Worm (Caenorhabditis elegans) whole organism, L2 larva: ENCODE data around the gene C23G10.10.

ENCODE experiments used
- C34F6.9 ChIP-seq: fragments of 150-350 bp; optimal IDR thresholded peaks from 2 replicates; lab custom pipeline; 2014; ENCODE audit warnings: missing biosample characterization, missing genetic modification characterization
- F13H6.1 ChIP-seq: sonication (generic microtip); optimal IDR thresholded peaks from 2 replicates; lab custom pipeline; 2016; ENCODE audit warnings: missing genetic modification characterization, missing compliant biosample characterization
- R02D3.7 ChIP-seq: fragments of 150-350 bp; optimal IDR thresholded peaks from 2 replicates; lab custom pipeline; 2014; ENCODE audit warnings: missing biosample characterization, missing genetic modification characterization
- alr-1 ChIP-seq: fragments of 150-350 bp; optimal IDR thresholded peaks from 2 replicates; lab custom pipeline; 2014; ENCODE audit warnings: missing biosample characterization, missing genetic modification characterization
- aly-2 ChIP-seq: fragments of 150-350 bp; optimal IDR thresholded peaks from 2 replicates; lab custom pipeline; 2014; ENCODE audit warnings: missing biosample characterization, missing genetic modification characterization
- ama-1 ChIP-seq: fragments of 150-350 bp; optimal IDR thresholded peaks from 2 replicates; lab custom pipeline; 2018; ENCODE audit warnings: inconsistent platforms
- blmp-1 ChIP-seq: sonication (generic microtip); optimal IDR thresholded peaks from 2 replicates; lab custom pipeline; 2017; ENCODE audit warnings: missing genetic modification characterization, mild to moderate bottlenecking, missing compliant biosample characterization, antibody characterized with exemption, moderate library complexity; ENCODE audit not compliant: insufficient read depth
- ceh-16 ChIP-seq: fragments of 150-350 bp; optimal IDR thresholded peaks from 2 replicates; lab custom pipeline; 2014; ENCODE audit warnings: missing biosample characterization, missing genetic modification characterization
- ceh-82 ChIP-seq: fragments of 150-350 bp; optimal IDR thresholded peaks from 2 replicates; lab custom pipeline; 2014; ENCODE audit warnings: missing biosample characterization, missing genetic modification characterization
- crh-2 ChIP-seq: sonication (generic microtip); optimal IDR thresholded peaks from 2 replicates; lab custom pipeline; 2017; ENCODE audit warnings: missing biosample characterization, missing genetic modification characterization
- dmd-4 ChIP-seq: sonication (generic microtip); optimal IDR thresholded peaks from 2 replicates; lab custom pipeline; 2017; ENCODE audit warnings: missing biosample characterization, missing genetic modification characterization
- egl-27 ChIP-seq: sonication (generic microtip); optimal IDR thresholded peaks from 3 replicates; lab custom pipeline; 2017; ENCODE audit warnings: missing biosample characterization, missing genetic modification reagents, missing genetic modification characterization
- elt-1 ChIP-seq: fragments of 150-350 bp; optimal IDR thresholded peaks from 2 replicates; lab custom pipeline; 2014; ENCODE audit warnings: missing biosample characterization, missing genetic modification characterization
- elt-3 ChIP-seq: sonication (generic microtip); optimal IDR thresholded peaks from 2 replicates; lab custom pipeline; 2017; ENCODE audit warnings: missing biosample characterization, missing genetic modification characterization
- lin-13 ChIP-seq: fragments of 150-350 bp; optimal IDR thresholded peaks from 2 replicates; lab custom pipeline; 2014; ENCODE audit warnings: missing biosample characterization, missing genetic modification reagents, missing genetic modification characterization
- lin-39 ChIP-seq: fragments of 150-350 bp; optimal IDR thresholded peaks from 2 replicates; lab custom pipeline; 2014; ENCODE audit warnings: missing biosample characterization, missing genetic modification reagents, missing genetic modification characterization
- lsy-2 ChIP-seq, 2 experiments: fragments of 150-350 bp in 1 of 2; sonication (generic microtip) in 1 of 2; optimal IDR thresholded peaks; 2 replicates each; lab custom pipeline; 2014 to 2017; ENCODE audit warnings: missing biosample characterization in 2 of 2, missing genetic modification characterization in 2 of 2
- mab-5 ChIP-seq: fragments of 150-350 bp; optimal IDR thresholded peaks from 2 replicates; lab custom pipeline; 2014; ENCODE audit warnings: missing biosample characterization, missing genetic modification characterization
- mbf-1 ChIP-seq: sonication (generic microtip); optimal IDR thresholded peaks from 2 replicates; lab custom pipeline; 2017; ENCODE audit warnings: missing biosample characterization, missing genetic modification characterization
- mdl-1 ChIP-seq, 2 experiments: fragments of 150-350 bp in 1 of 2; sonication (generic microtip) in 1 of 2; optimal IDR thresholded peaks; 2 replicates each; lab custom pipeline; 2017; ENCODE audit warnings: missing biosample characterization in 2 of 2, missing genetic modification characterization in 2 of 2
- nhr-10 ChIP-seq: sonication (generic microtip); optimal IDR thresholded peaks from 2 replicates; lab custom pipeline; 2017; ENCODE audit warnings: missing biosample characterization, missing genetic modification characterization
- nhr-12 ChIP-seq: fragments of 150-350 bp; optimal IDR thresholded peaks from 2 replicates; lab custom pipeline; 2014; ENCODE audit warnings: missing biosample characterization, missing genetic modification characterization
- nhr-21 ChIP-seq: fragments of 150-350 bp; optimal IDR thresholded peaks from 2 replicates; lab custom pipeline; 2014; ENCODE audit warnings: missing biosample characterization, missing genetic modification characterization
- nhr-23 ChIP-seq: fragments of 150-350 bp; optimal IDR thresholded peaks from 2 replicates; lab custom pipeline; 2014; ENCODE audit warnings: missing biosample characterization, missing genetic modification reagents, missing genetic modification characterization
- nhr-6 ChIP-seq: fragments of 150-350 bp; optimal IDR thresholded peaks from 2 replicates; lab custom pipeline; 2014; ENCODE audit warnings: missing biosample characterization, missing genetic modification characterization
- sem-4 ChIP-seq: fragments of 150-350 bp; optimal IDR thresholded peaks from 2 replicates; lab custom pipeline; 2014; ENCODE audit warnings: missing biosample characterization, missing genetic modification reagents, missing genetic modification characterization
- sma-3 ChIP-seq: sonication (generic microtip); optimal IDR thresholded peaks from 2 replicates; lab custom pipeline; 2016; ENCODE audit warnings: missing genetic modification reagents, missing genetic modification characterization, missing compliant biosample characterization
- sma-9 ChIP-seq, 2 experiments: fragments of 150-350 bp in 1 of 2; sonication (generic microtip) in 1 of 2; optimal IDR thresholded peaks; 2 replicates each; lab custom pipeline; 2014 to 2016; ENCODE audit warnings: missing genetic modification characterization in 2 of 2, mild to moderate bottlenecking in 1 of 2, missing biosample characterization in 1 of 2, missing compliant biosample characterization in 1 of 2, missing genetic modification reagents in 1 of 2, moderate library complexity in 1 of 2
- snpc-4 ChIP-seq: fragments of 150-350 bp; optimal IDR thresholded peaks from 2 replicates; lab custom pipeline; 2014; ENCODE audit warnings: missing biosample characterization, missing genetic modification characterization
- unc-55 ChIP-seq: fragments of 150-350 bp; sonication (generic microtip); optimal IDR thresholded peaks from 3 replicates; lab custom pipeline; 2014; ENCODE audit warnings: missing biosample characterization, missing genetic modification reagents, missing genetic modification characterization
- unc-62 ChIP-seq: fragments of 150-350 bp; optimal IDR thresholded peaks from 2 replicates; lab custom pipeline; 2014; ENCODE audit warnings: missing biosample characterization, missing genetic modification reagents, missing genetic modification characterization
- ztf-1 ChIP-seq: fragments of 200-800 bp; sonication (Bioruptor generic); conservative IDR thresholded peaks from 2 replicates; pipeline ENCODE4 v1.3.6; 2022; ENCODE audit warnings: missing genetic modification characterization, missing compliant biosample characterization
- ztf-4 ChIP-seq: fragments of 150-350 bp; optimal IDR thresholded peaks from 2 replicates; lab custom pipeline; 2014; ENCODE audit warnings: missing biosample characterization, missing genetic modification characterization

Gene C23G10.10

ce11 chrIII:6221403-6221802 is 7.6 kb upstream of the C23G10.10 start:
- TF ChIP-seq unc-55 (GFP tag; lab: Kevin White, UChicago) (peak; percentile 8), ama-1 (lab: Kevin White, UChicago) (no peak)

DNA sequence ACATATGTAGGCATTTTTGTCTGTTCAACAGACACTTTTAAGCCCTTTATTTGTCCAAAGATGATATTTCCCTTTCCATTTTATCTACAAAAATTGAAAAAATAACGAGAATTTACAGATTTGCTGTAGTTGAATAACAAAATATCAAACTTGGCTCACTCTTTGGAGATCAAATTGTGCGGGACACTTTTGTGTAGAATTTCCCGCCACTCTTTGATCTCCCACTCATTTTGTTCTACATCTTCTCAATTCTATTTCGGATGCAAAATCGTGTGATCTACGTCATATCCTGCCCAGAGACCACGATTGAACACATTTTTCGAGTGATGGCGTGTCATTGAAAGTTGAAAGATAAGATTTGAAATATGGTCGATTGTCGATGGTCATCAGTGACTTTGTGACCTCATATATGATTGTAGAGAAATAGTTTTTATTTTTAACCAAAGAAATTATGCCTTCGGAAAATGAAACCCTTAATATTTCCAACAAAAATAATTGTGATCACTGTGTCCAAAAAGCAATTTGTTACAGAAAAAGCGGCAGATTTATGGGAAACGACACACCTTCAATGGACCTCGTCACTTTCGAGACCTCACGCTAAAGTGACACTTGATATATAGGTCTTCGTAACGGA is 3.1 kb upstream of the C23G10.10 start, which contains the start of gene hot-4:
Gene hot-4 (plus strand): TSS at position 584 of the 634 bp plus-strand sequence.
- TF ChIP-seq mab-5 (tag; lab: Kevin White, UChicago) (no peak), nhr-21 (no peak), egl-27 (tag; lab: Kevin White, UChicago) (no peak), elt-3 (tag; lab: Kevin White, UChicago) (no peak), nhr-6 (tag; lab: Kevin White, UChicago) (no peak), sma-9 (GFP tag; optimal IDR thresholded peaks at IDR 0.05; lab: Kevin White, UChicago) (no peak), sma-9 (tag; optimal IDR thresholded peaks at IDR 0.05; lab: Kevin White, UChicago) (no peak), mdl-1 (tag; optimal IDR thresholded peaks at IDR 0.05; lab: Kevin White, UChicago) (no peak), dmd-4 (tag; lab: Kevin White, UChicago) (no peak), sma-3 (GFP tag; lab: Kevin White, UChicago) (no peak), nhr-23 (tag; lab: Kevin White, UChicago) (no peak), lsy-2 (tag; optimal IDR thresholded peaks at IDR 0.05; lab: Kevin White, UChicago) (no peak), lin-39 (no peak), blmp-1 (no peak), elt-1 (no peak), unc-62 (GFP tag; lab: Kevin White, UChicago) (no peak), ceh-16 (tag; lab: Kevin White, UChicago) (no peak), ceh-82 (tag; lab: Kevin White, UChicago) (no peak)

ce11 chrIII:6215943-6216342 is 2.1 kb upstream of the C23G10.10 start:
- TF ChIP-seq sma-9 (GFP tag; optimal IDR thresholded peaks at IDR 0.05; lab: Kevin White, UChicago) (peak; percentile 56), sma-9 (tag; optimal IDR thresholded peaks at IDR 0.05; lab: Kevin White, UChicago) (no peak), crh-2 (no peak), blmp-1 (peak; percentile 41), snpc-4 (no peak), nhr-21 (peak; percentile 57), egl-27 (tag; lab: Kevin White, UChicago) (no peak)

ce11 chrIII:6215476-6215875 is 1.7 kb upstream of the C23G10.10 start, which contains the start of gene C23G10.11:
TSS of gene C23G10.11 (minus strand) at chrIII:6215576.
- TF ChIP-seq F13H6.1 (no peak), nhr-10 (tag; lab: Kevin White, UChicago) (no peak), ztf-4 (tag; lab: Kevin White, UChicago) (no peak), R02D3.7 (tag; lab: Kevin White, UChicago) (no peak), nhr-12 (tag; lab: Kevin White, UChicago) (no peak), aly-2 (no peak), alr-1 (tag; lab: Kevin White, UChicago) (no peak), mdl-1 (tag; optimal IDR thresholded peaks at IDR 0.05; lab: Kevin White, UChicago) (no peak), mbf-1 (tag; lab: Kevin White, UChicago) (no peak)

DNA sequence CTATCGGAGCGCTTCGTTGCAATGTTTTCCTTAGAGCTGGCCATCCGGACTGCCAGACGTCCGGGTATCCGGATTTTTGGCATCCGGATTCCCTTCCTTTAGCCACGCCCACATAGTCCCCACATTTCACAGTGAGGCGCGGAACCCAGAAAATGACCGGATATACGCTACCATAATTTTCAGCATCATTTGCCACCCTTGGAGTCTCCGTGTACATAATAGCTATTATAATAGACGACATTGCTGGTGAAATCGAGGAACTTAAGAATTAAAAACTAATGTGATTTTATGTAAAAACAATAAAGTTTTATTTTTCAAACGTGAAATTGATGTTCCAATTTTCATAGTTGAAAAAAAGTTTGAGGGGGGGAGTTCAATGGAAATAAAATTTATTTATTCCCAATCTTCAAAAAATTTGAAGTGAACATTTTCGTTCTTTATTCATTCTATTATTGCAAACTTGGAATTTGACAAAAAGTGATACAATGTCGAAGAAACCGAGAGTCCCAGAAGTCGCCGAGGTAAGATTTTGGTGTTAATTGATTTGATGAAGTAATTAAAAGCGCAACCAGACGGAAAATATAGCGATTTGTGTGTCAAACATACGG is 3.5 kb downstream of the C23G10.10 start:
- TF ChIP-seq nhr-6 (tag; lab: Kevin White, UChicago) (no peak), crh-2 (no peak), ztf-1 (GFP tag; lab: Robert Waterston, UW) (no peak), snpc-4 (peak; percentile 8), mab-5 (tag; lab: Kevin White, UChicago) (no peak)
- TF ChIP-seq, all 48 proteins: peak for 1

DNA sequence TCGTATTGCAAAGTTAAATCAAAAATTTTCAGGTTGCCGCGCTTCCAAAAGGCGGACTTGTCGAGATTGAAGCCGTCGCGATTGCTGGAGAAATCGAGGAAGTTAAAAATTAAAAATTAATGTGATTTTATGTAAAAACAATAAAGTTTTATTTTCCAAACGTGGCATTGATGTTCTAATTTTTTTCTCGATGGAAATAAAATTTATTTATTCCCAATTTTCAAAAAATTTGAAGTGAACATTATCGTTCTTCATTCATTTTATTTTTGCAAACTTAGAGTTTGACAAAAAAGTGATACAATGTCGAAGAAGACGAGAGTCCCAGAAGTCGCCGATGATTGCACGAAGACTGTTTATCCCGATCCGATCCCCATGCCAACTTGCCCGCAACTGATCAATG is 4.8 kb downstream of the C23G10.10 start, which contains the start of gene C23G10.1:
Gene C23G10.1 (plus strand): TSS at position 301 of the 400 bp plus-strand sequence.
- no peak for TF ChIP-seq nhr-21
- no peak for TF ChIP-seq C34F6.9 (tag; lab: Kevin White, UChicago)
- TF ChIP-seq lin-13, result no peak
- no peak for TF ChIP-seq elt-3 (tag; lab: Kevin White, UChicago)
- TF ChIP-seq elt-1, result no peak
- no peak for TF ChIP-seq sem-4
- TF ChIP-seq egl-27 (tag; lab: Kevin White, UChicago), result no peak
